Worm (Caenorhabditis elegans) whole organism, young adult: ENCODE measurements around the gene Y15E3A.3.

Experiments
- B0035.1 ChIP-seq: sonication (generic microtip); optimal IDR thresholded peaks from 2 replicates; lab custom pipeline; 2016; ENCODE audit warnings: missing genetic modification characterization, mild to moderate bottlenecking, missing compliant biosample characterization, missing genotype, missing genetic modification reagents
- F33H1.4 ChIP-seq: fragments of 200-800 bp; sonication (Bioruptor generic); IDR thresholded peaks from 2 replicates; pipeline ENCODE4 v1.3.6; 2022; ENCODE audit warnings: missing genetic modification reagents, missing genetic modification characterization, missing compliant biosample characterization
- F55B11.4 ChIP-seq: sonication (generic microtip); optimal IDR thresholded peaks from 2 replicates; lab custom pipeline; 2016; ENCODE audit warnings: missing compliant biosample characterization, missing genetic modification characterization, borderline replicate concordance; ENCODE audit not compliant: insufficient read depth
- T07F8.4 ChIP-seq: sonication (generic microtip); optimal IDR thresholded peaks from 2 replicates; lab custom pipeline; 2016; ENCODE audit warnings: mild to moderate bottlenecking, missing genetic modification characterization, moderate library complexity, missing compliant biosample characterization
- atf-7 ChIP-seq: sonication (generic microtip); optimal IDR thresholded peaks from 2 replicates; lab custom pipeline; 2017; ENCODE audit warnings: mild to moderate bottlenecking, missing genetic modification characterization, missing compliant biosample characterization
- athp-1 ChIP-seq: sonication (generic microtip); optimal IDR thresholded peaks from 2 replicates; lab custom pipeline; 2017; ENCODE audit warnings: mild to moderate bottlenecking, missing genetic modification characterization, missing compliant biosample characterization
- bed-2 ChIP-seq: fragments of 200-800 bp; sonication (Bioruptor generic); IDR thresholded peaks from 2 replicates; pipeline ENCODE4 v1.3.6; 2022; ENCODE audit warnings: missing genetic modification reagents, missing genetic modification characterization, missing compliant biosample characterization
- cebp-1 ChIP-seq, 2 experiments: fragments of 200-800 bp in 1 of 2; sonication (Bioruptor generic) in 1 of 2; sonication (generic microtip) in 1 of 2; IDR thresholded peaks in 1 of 2; optimal IDR thresholded peaks in 1 of 2; 2 replicates each; pipeline versions ENCODE4 v1.3.6 to Lab custom; 2017 to 2022; ENCODE audit warnings: missing compliant biosample characterization in 2 of 2, missing genetic modification characterization in 2 of 2, mild to moderate bottlenecking in 1 of 2, missing genetic modification reagents in 1 of 2, moderate library complexity in 1 of 2
- ceh-100 ChIP-seq: fragments of 200-800 bp; sonication (Bioruptor generic); IDR thresholded peaks from 2 replicates; pipeline ENCODE4 v1.3.6; 2022; ENCODE audit warnings: missing genetic modification reagents, missing genetic modification characterization, missing compliant biosample characterization
- chd-7 ChIP-seq: sonication (generic microtip); optimal IDR thresholded peaks from 2 replicates; lab custom pipeline; 2016; ENCODE audit warnings: mild to moderate bottlenecking, missing genetic modification characterization, moderate library complexity, missing compliant biosample characterization
- dox-1 ChIP-seq: fragments of 200-800 bp; sonication (Bioruptor generic); IDR thresholded peaks from 2 replicates; pipeline ENCODE4 v1.3.6; 2022; ENCODE audit warnings: missing genetic modification reagents, missing genetic modification characterization, missing compliant biosample characterization
- egl-44 ChIP-seq: fragments of 200-800 bp; sonication (Bioruptor generic); IDR thresholded peaks from 2 replicates; pipeline ENCODE4 v1.3.6; 2022; ENCODE audit warnings: missing genetic modification reagents, missing genetic modification characterization, missing compliant biosample characterization
- egrh-3 ChIP-seq: fragments of 200-800 bp; sonication (Bioruptor generic); IDR thresholded peaks from 2 replicates; pipeline ENCODE4 v1.3.6; 2022; ENCODE audit warnings: missing genetic modification reagents, missing genetic modification characterization, missing compliant biosample characterization
- gei-17 ChIP-seq: fragments of 200-800 bp; sonication (Bioruptor generic); optimal IDR thresholded peaks from 2 replicates; lab custom pipeline; 2018; ENCODE audit warnings: mild to moderate bottlenecking, missing genetic modification characterization, missing compliant biosample characterization
- hlh-12 ChIP-seq: sonication (generic microtip); optimal IDR thresholded peaks from 2 replicates; lab custom pipeline; 2016; ENCODE audit warnings: missing genetic modification characterization, missing compliant biosample characterization
- hlh-26 ChIP-seq: fragments of 200-800 bp; sonication (Bioruptor generic); conservative IDR thresholded peaks from 2 replicates; pipeline ENCODE4 v1.3.6; 2022; ENCODE audit warnings: missing genetic modification reagents, missing genetic modification characterization, missing compliant biosample characterization
- hmg-20 ChIP-seq: fragments of 200-800 bp; sonication (Bioruptor generic); IDR thresholded peaks from 2 replicates; pipeline ENCODE4 v1.3.6; 2022; ENCODE audit warnings: missing genetic modification reagents, missing genetic modification characterization, missing compliant biosample characterization
- lag-1 ChIP-seq: fragments of 200-800 bp; sonication (Bioruptor generic); IDR thresholded peaks from 2 replicates; pipeline ENCODE4 v1.3.6; 2022; ENCODE audit warnings: missing genetic modification reagents, missing genetic modification characterization, missing compliant biosample characterization
- let-526 ChIP-seq: fragments of 200-800 bp; sonication (Bioruptor generic); IDR thresholded peaks from 2 replicates; pipeline ENCODE4 v1.3.6; 2022; ENCODE audit warnings: missing genetic modification reagents, missing genetic modification characterization, missing compliant biosample characterization
- lin-54 ChIP-seq: fragments of 200-800 bp; sonication (Bioruptor generic); optimal IDR thresholded peaks from 2 replicates; lab custom pipeline; 2018; ENCODE audit warnings: mild to moderate bottlenecking, missing genetic modification characterization, missing compliant biosample characterization
- lir-1 ChIP-seq: fragments of 200-800 bp; sonication (Bioruptor generic); conservative IDR thresholded peaks from 2 replicates; pipeline ENCODE4 v1.3.6; 2022; ENCODE audit warnings: missing genetic modification reagents, missing genetic modification characterization, missing compliant biosample characterization
- lsy-27 ChIP-seq: sonication (generic microtip); optimal IDR thresholded peaks from 2 replicates; lab custom pipeline; 2017; ENCODE audit warnings: missing genetic modification characterization, mild to moderate bottlenecking, missing compliant biosample characterization, antibody characterized with exemption, missing genotype, borderline replicate concordance; ENCODE audit not compliant: insufficient read depth
- madf-3 ChIP-seq: fragments of 200-800 bp; sonication (Bioruptor generic); IDR thresholded peaks from 2 replicates; pipeline ENCODE4 v1.3.6; 2022; ENCODE audit warnings: missing genetic modification reagents, missing genetic modification characterization, missing compliant biosample characterization
- mcd-1 ChIP-seq: fragments of 200-800 bp; sonication (Bioruptor generic); IDR thresholded peaks from 2 replicates; pipeline ENCODE4 v1.3.6; 2022; ENCODE audit warnings: missing genetic modification reagents, missing genetic modification characterization, missing compliant biosample characterization
- mes-4 ChIP-seq: sonication (generic microtip); optimal IDR thresholded peaks from 2 replicates; lab custom pipeline; 2016; ENCODE audit warnings: missing genotype, missing genetic modification characterization, missing compliant biosample characterization
- nfya-1 ChIP-seq: sonication (generic microtip); optimal IDR thresholded peaks from 2 replicates; lab custom pipeline; 2017; ENCODE audit warnings: antibody characterized with exemption, missing compliant biosample characterization, missing genetic modification characterization, borderline replicate concordance; ENCODE audit not compliant: insufficient read depth
- nhr-179 ChIP-seq: sonication (generic microtip); optimal IDR thresholded peaks from 2 replicates; lab custom pipeline; 2016; ENCODE audit warnings: mild to moderate bottlenecking, missing genetic modification characterization, missing compliant biosample characterization
- nhr-80 ChIP-seq: sonication (generic microtip); optimal IDR thresholded peaks from 2 replicates; lab custom pipeline; 2016; ENCODE audit warnings: missing genetic modification characterization, missing compliant biosample characterization
- nhr-90 ChIP-seq: sonication (generic microtip); optimal IDR thresholded peaks from 2 replicates; lab custom pipeline; 2016; ENCODE audit warnings: missing genotype, mild to moderate bottlenecking, missing genetic modification characterization, missing compliant biosample characterization
- pbrm-1 ChIP-seq: fragments of 200-800 bp; sonication (Bioruptor generic); IDR thresholded peaks from 2 replicates; pipeline ENCODE4 v1.3.6; 2022; ENCODE audit warnings: missing genetic modification reagents, missing genetic modification characterization, missing compliant biosample characterization
- snpc-1.1 ChIP-seq: sonication (generic microtip); optimal IDR thresholded peaks from 2 replicates; lab custom pipeline; 2017; ENCODE audit warnings: missing genetic modification characterization, mild to moderate bottlenecking, missing compliant biosample characterization, antibody characterized with exemption, moderate library complexity, missing genotype, missing genetic modification reagents; ENCODE audit not compliant: insufficient read depth
- snpc-1.3 ChIP-seq: sonication (generic microtip); optimal IDR thresholded peaks from 2 replicates; lab custom pipeline; 2017; ENCODE audit warnings: missing genetic modification characterization, mild to moderate bottlenecking, missing compliant biosample characterization, antibody characterized with exemption, moderate library complexity, missing genotype, missing genetic modification reagents; ENCODE audit not compliant: insufficient read depth
- somi-1 ChIP-seq: fragments of 200-800 bp; sonication (Bioruptor generic); optimal IDR thresholded peaks from 2 replicates; lab custom pipeline; 2018; ENCODE audit warnings: mild to moderate bottlenecking, missing genetic modification characterization, missing compliant biosample characterization
- tbp1 ChIP-seq: fragments of 200-800 bp; sonication (Bioruptor generic); optimal IDR thresholded peaks from 2 replicates; lab custom pipeline; 2018; ENCODE audit warnings: mild to moderate bottlenecking, missing genetic modification characterization, missing compliant biosample characterization
- tlf-1 ChIP-seq: fragments of 200-800 bp; sonication (Bioruptor generic); optimal IDR thresholded peaks from 2 replicates; lab custom pipeline; 2018; ENCODE audit warnings: mild to moderate bottlenecking, missing genetic modification characterization, missing compliant biosample characterization
- unc-130 ChIP-seq: sonication (generic microtip); optimal IDR thresholded peaks from 2 replicates; lab custom pipeline; 2016; ENCODE audit warnings: missing genetic modification reagents, missing genetic modification characterization, missing compliant biosample characterization
- ztf-22 ChIP-seq: fragments of 200-800 bp; sonication (Bioruptor generic); optimal IDR thresholded peaks from 2 replicates; lab custom pipeline; 2018; ENCODE audit warnings: mild to moderate bottlenecking, missing genetic modification characterization, moderate library complexity, missing compliant biosample characterization
- ztf-25 ChIP-seq: fragments of 200-800 bp; sonication (Bioruptor generic); IDR thresholded peaks from 2 replicates; pipeline ENCODE4 v1.3.6; 2022; ENCODE audit warnings: missing genetic modification reagents, missing genetic modification characterization, missing compliant biosample characterization
- ztf-26 ChIP-seq: sonication (generic microtip); optimal IDR thresholded peaks from 2 replicates; lab custom pipeline; 2017; ENCODE audit warnings: missing genetic modification characterization, missing compliant biosample characterization
- ztf-3 ChIP-seq: fragments of 200-800 bp; sonication (Bioruptor generic); optimal IDR thresholded peaks from 2 replicates; lab custom pipeline; 2018; ENCODE audit warnings: mild to moderate bottlenecking, missing genetic modification characterization, missing compliant biosample characterization

Y15E3A.3 gene

DNA sequence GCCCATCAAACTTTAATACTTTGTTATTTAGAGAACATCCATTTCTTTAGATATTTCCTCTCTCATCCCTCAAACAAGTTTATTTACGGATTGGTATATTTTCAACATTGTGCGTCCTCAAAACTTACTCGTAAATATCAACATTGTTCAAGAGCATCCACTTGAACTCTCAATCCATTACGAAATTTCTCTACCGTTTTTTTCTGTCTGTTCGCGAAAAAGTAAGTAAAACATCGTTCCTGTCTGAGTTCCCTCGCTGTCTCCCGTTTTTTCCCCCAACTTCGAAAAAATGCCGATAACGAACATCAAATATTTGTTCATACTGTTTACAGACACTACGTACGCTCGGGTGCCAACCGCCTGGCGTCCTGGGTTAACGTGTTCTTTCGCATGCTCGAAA lies 9.3 kb upstream of the Y15E3A.3 start:
- no peak for TF ChIP-seq mcd-1 (GFP tag; lab: Robert Waterston, UW)
- TF ChIP-seq nhr-80 (tag; lab: Kevin White, UChicago) = peak; percentile 20
- TF ChIP-seq F33H1.4 (GFP tag; lab: Robert Waterston, UW) = no peak
- no peak for TF ChIP-seq egrh-3 (GFP tag; lab: Robert Waterston, UW)
- TF ChIP-seq nhr-90 = no peak
- TF ChIP-seq cebp-1 (GFP tag; IDR thresholded peaks at IDR 0.05; lab: Robert Waterston, UW) = no peak
- TF ChIP-seq cebp-1 (tag; optimal IDR thresholded peaks at IDR 0.05; lab: Kevin White, UChicago) = peak; percentile 42

DNA sequence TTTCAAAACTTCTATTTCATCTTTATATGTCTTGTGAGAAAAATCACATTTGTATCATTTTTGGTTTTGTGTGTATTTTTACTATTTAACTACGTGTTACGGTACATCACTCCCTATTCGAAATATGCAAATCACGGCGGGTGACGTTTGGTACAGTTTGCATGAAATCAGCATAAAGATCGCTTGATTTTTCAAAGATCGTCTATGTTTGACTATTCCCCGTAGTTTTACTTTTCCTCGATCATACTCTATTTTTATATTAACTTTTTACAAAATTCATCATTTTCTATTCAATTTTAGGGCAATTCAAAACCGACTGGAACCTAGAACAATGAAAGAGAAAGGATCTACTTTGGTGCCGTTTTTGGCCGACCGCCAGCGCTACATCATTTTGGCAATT lies 5.1 kb upstream of the Y15E3A.3 start, which contains the start of gene Y15E3A.4:
TSS of gene Y15E3A.4 (plus strand) at position 301 of the 400 bp plus-strand sequence.
- TF ChIP-seq snpc-1.1 (tag; lab: Kevin White, UChicago) (no peak), hlh-26 (no peak), ztf-25 (GFP tag; lab: Robert Waterston, UW) (no peak), nfya-1 (tag; lab: Kevin White, UChicago) (no peak), tbp1 (GFP tag; lab: Kevin White, UChicago) (no peak), lir-1 (GFP tag; lab: Robert Waterston, UW) (no peak), ceh-100 (GFP tag; lab: Robert Waterston, UW) (no peak), F33H1.4 (GFP tag; lab: Robert Waterston, UW) (no peak), atf-7 (no peak), ztf-26 (no peak)
- TF ChIP-seq, all 124 proteins: peak for 0

DNA sequence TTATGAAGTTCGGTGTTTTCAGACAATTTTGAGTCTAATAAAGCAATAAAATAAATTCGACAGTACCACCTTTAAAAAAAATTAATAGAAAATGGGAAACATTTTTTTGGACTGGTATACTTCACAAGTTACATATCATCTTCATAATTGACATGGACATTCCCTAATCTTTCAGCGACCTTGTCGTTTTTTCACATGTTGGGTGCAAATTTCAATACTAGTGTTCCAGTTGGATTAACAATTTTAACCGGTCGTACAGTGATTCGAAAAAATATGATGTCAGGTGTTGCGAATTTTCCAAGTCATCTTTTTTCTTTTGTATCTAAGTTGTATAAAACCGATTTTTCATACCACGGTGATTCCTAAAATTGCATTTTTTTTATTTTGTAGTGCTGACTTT lies 2.7 kb upstream of the Y15E3A.3 start:
- no peak for TF ChIP-seq B0035.1
- no peak for TF ChIP-seq chd-7
- TF ChIP-seq unc-130 (GFP tag; lab: Kevin White, UChicago) = no peak
- no peak for TF ChIP-seq mes-4 (tag; lab: Kevin White, UChicago)
- no peak for TF ChIP-seq hmg-20 (GFP tag; lab: Robert Waterston, UW)
- no peak for TF ChIP-seq ztf-22 (GFP tag; lab: Kevin White, UChicago)
- no peak for TF ChIP-seq athp-1 (tag; lab: Kevin White, UChicago)
- TF ChIP-seq F33H1.4 (GFP tag; lab: Robert Waterston, UW) = no peak

DNA sequence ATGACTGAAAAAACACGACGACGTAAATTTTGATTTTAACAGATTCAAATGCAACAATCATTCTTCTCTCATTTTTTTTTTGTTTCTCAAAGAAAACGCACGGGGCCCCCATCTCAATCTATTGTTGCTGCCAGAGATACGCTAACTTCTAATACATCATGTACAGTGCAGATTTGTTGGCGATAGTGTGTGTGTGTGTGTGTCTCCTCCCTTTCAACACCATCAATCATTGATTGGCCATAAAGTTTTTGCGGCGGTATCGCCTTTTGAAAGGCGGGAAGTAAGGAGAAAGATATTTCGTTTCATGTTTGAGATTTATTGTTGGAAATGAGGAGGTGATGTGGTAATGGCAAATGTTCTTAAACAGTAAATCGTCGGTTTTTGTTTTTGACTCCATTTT lies 1.6 kb upstream of the Y15E3A.3 start:
- TF ChIP-seq F55B11.4 (tag; lab: Kevin White, UChicago) (no peak), ztf-26 (peak; percentile 8), nfya-1 (tag; lab: Kevin White, UChicago) (no peak), somi-1 (GFP tag; lab: Kevin White, UChicago) (no peak), let-526 (GFP tag; lab: Robert Waterston, UW) (no peak), lag-1 (GFP tag; lab: Robert Waterston, UW) (no peak), nhr-179 (no peak)

DNA sequence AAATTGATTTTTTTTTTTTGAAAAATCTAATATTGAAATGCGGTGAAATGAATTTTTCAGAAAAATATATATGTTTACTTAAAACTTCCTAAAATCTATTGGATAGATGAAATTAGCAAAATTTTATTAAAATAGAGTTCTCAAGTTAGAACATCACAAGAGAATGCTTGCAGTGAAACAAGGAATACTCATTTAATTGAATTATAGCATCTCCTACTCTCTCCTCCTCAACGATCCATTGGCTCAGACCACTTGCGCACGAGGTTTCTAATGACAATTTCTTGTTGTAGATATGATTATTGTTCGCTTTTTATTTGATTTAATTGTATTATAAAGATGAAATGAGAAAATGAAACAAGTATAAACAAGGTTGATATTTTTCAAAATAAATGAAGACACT lies 3.8 kb downstream of the Y15E3A.3 start:
- TF ChIP-seq hlh-12 (tag; lab: Kevin White, UChicago) (no peak), hmg-20 (GFP tag; lab: Robert Waterston, UW) (no peak), nhr-90 (no peak), pbrm-1 (GFP tag; lab: Robert Waterston, UW) (no peak)

DNA sequence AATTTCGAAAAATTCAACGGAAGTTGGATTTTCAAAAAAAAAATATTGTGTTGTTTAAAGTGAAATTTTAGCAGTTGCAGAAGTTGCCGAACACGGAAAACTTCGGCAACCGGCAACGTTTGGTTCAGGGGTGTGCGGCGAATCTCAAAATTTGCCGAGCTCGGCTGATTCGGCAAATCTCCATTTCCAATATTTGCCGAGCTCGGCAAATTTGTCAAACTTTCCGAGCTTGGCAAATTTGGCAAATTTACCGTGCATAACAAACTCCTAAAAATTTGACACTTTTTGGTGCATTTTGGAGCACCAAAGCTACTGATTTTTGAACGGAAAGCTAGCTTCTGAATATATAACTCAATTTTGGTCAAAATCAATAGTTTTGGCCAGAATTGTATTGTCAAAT lies 4.4 kb downstream of the Y15E3A.3 start:
- TF ChIP-seq tlf-1 (GFP tag; lab: Kevin White, UChicago) = no peak
- no peak for TF ChIP-seq egl-44 (GFP tag; lab: Robert Waterston, UW)
- TF ChIP-seq B0035.1 = no peak
- TF ChIP-seq bed-2 = no peak
- TF ChIP-seq T07F8.4 = no peak
- no peak for TF ChIP-seq madf-3
- no peak for TF ChIP-seq gei-17 (GFP tag; lab: Kevin White, UChicago)
- no peak for TF ChIP-seq lsy-27
- no peak for TF ChIP-seq snpc-1.3 (tag; lab: Kevin White, UChicago)
- no peak for TF ChIP-seq ztf-3 (GFP tag; lab: Kevin White, UChicago)
- TF ChIP-seq lin-54 (GFP tag; lab: Kevin White, UChicago) = no peak
- no peak for TF ChIP-seq dox-1
